Worm (Caenorhabditis elegans): ENCODE results near the gene mec-3.

The mec-3 gene

DNA sequence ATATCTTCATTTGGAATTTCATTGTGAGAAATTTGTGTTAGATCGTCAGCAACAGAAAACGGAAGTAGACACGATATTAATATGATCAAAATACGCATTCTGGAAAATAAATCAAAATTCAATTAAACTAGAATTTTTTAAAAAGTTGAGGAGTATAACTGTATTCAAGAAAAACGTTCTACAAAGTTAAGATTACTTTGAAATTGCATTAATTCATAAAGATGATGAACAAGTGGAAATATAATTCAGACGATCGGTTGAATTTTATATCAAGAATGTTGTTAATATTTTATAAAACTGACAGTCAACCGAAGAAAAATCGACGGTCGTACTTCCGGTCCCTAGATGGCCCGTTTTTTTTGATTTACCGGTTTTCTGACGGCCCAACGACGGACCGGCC is 8.7 kb downstream of the mec-3 start, which contains the start of gene F01D4.8:
F01D4.8 (minus strand) TSS at position 101 of the 400 bp plus-strand sequence.
- TF ChIP-seq pros-1 (tag; optimal IDR thresholded peaks at IDR 0.05), result no peak
- TF ChIP-seq npax-4 (tag; optimal IDR thresholded peaks at IDR 0.05), result no peak
- TF ChIP-seq tbx-2 (tag; optimal IDR thresholded peaks at IDR 0.05), result no peak
- TF ChIP-seq ceh-22 (tag; optimal IDR thresholded peaks at IDR 0.05), result no peak
- no peak for TF ChIP-seq mec-3 (tag; optimal IDR thresholded peaks at IDR 0.05; ENCODE audit: borderline replicate concordance)
- TF ChIP-seq rnt-1 (tag; optimal IDR thresholded peaks at IDR 0.05), result no peak
- TF ChIP-seq zip-5 (tag; optimal IDR thresholded peaks at IDR 0.05), result no peak
- no peak for TF ChIP-seq Y22D7AL.16 (tag; optimal IDR thresholded peaks at IDR 0.05)

- TF ChIP-seq ceh-24 (tag; optimal IDR thresholded peaks at IDR 0.05), result no peak
Observed at ce11 chrIV:10449799-10450198, 11.9 kb downstream of the mec-3 start, which contains the start of gene F13B12.4. TSS of gene F13B12.4 (minus strand) at chrIV:10449899.

- TF ChIP-seq sox-4 (tag; optimal IDR thresholded peaks at IDR 0.05) (no peak), C08G9.2 (tag; optimal IDR thresholded peaks at IDR 0.05) (no peak), fkh-10 (GFP tag; optimal IDR thresholded peaks at IDR 0.05) (no peak), ceh-9 (tag; optimal IDR thresholded peaks at IDR 0.05) (no peak), C38D4.7 (GFP tag; optimal IDR thresholded peaks at IDR 0.05) (no peak), ahr-1 (tag; optimal IDR thresholded peaks at IDR 0.05) (no peak), ets-4 (tag; optimal IDR thresholded peaks at IDR 0.05) (no peak), hlh-13 (GFP tag; optimal IDR thresholded peaks at IDR 0.05) (no peak), dmd-4 (tag; optimal IDR thresholded peaks at IDR 0.05; ENCODE audit: borderline replicate concordance) (no peak), eyg-1 (tag; optimal IDR thresholded peaks at IDR 0.05) (no peak), pros-1 (tag; optimal IDR thresholded peaks at IDR 0.05) (no peak)
Observed at ce11 chrIV:10443510-10443909, 18.2 kb downstream of the mec-3 start, which contains the start of gene F13B12.7. TSS of gene F13B12.7 (plus strand) at chrIV:10443810.

ce11 chrIV:10442904-10443303 is 18.8 kb downstream of the mec-3 start:
- no peak for TF ChIP-seq ceh-9 (tag; optimal IDR thresholded peaks at IDR 0.05)

ce11 chrIV:10438901-10439300 is 22.8 kb downstream of the mec-3 start, which contains the start of gene F13B12.3:
TSS of gene F13B12.3 (plus strand) at chrIV:10439123.
- TF ChIP-seq tbx-2 (tag; optimal IDR thresholded peaks at IDR 0.05) (no peak), pha-2 (tag; optimal IDR thresholded peaks at IDR 0.05) (no peak), gmeb-2 (tag; optimal IDR thresholded peaks at IDR 0.05) (no peak), pros-1 (tag; optimal IDR thresholded peaks at IDR 0.05) (no peak), elt-2 (tag; optimal IDR thresholded peaks at IDR 0.05) (peak; percentile 38), fax-1 (tag; optimal IDR thresholded peaks at IDR 0.05) (no peak)

ce11 chrIV:10437114-10437513 is 24.6 kb downstream of the mec-3 start:
- TF ChIP-seq ahr-1 (tag; optimal IDR thresholded peaks at IDR 0.05) (no peak), ceh-18 (tag; optimal IDR thresholded peaks at IDR 0.05) (no peak), zip-5 (tag; optimal IDR thresholded peaks at IDR 0.05) (no peak), ztf-16 (tag; optimal IDR thresholded peaks at IDR 0.05) (no peak), sox-4 (tag; optimal IDR thresholded peaks at IDR 0.05) (no peak), Y22D7AL.16 (tag; optimal IDR thresholded peaks at IDR 0.05) (no peak), unc-86 (tag; optimal IDR thresholded peaks at IDR 0.05) (no peak), hlh-15 (tag; optimal IDR thresholded peaks at IDR 0.05) (no peak), pha-2 (tag; optimal IDR thresholded peaks at IDR 0.05) (no peak), ttx-3 (tag; optimal IDR thresholded peaks at IDR 0.05) (no peak), tbx-7 (tag; optimal IDR thresholded peaks at IDR 0.05) (no peak), ceh-6 (GFP tag; optimal IDR thresholded peaks at IDR 0.05) (no peak), pros-1 (tag; optimal IDR thresholded peaks at IDR 0.05) (no peak), fkh-6 (tag; optimal IDR thresholded peaks at IDR 0.05) (no peak)

DNA sequence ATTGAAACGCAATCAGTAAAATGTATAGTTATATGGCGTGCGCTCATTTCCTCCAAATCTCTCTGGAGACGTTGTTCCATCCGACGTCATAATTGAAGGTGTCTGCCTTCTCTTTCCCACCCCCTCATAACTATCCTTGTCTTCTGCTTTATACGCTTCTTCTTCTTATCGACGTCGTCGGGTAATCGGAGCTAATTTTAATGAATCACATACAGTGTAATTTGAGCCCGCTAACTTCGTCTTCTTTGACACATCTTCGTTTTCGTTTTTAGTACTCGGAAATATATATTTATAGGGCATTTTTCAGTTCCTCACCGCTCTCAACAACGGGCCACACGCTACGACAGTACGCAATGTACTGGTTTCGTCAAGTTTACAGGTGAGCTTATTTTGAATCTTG is 25.3 kb downstream of the mec-3 start, which contains the start of gene ins-1:
ins-1 (plus strand) TSS at position 301 of the 400 bp plus-strand sequence.
- TF ChIP-seq ahr-1 (tag; optimal IDR thresholded peaks at IDR 0.05), result no peak
- no peak for TF ChIP-seq ets-4 (tag; optimal IDR thresholded peaks at IDR 0.05)
- no peak for TF ChIP-seq odd-2 (tag; optimal IDR thresholded peaks at IDR 0.05)
- no peak for TF ChIP-seq ceh-18 (tag; optimal IDR thresholded peaks at IDR 0.05)
- TF ChIP-seq lim-6 (tag; optimal IDR thresholded peaks at IDR 0.05), result no peak

Measured in whole organism, late embryonic.